Fruit fly (Drosophila melanogaster) whole organism, prepupa: Measurements from ENCODE around the gene CG15019.

Experiments used
- Blimp-1 ChIP-seq: fragments of 200-800 bp; sonication (Bioruptor generic); optimal IDR thresholded peaks from 3 replicates; lab custom pipeline; 2017; ENCODE audit warnings: missing biosample characterization, missing genetic modification characterization, mild to moderate bottlenecking, moderate library complexity, missing genetic modification reagents
- CG10669 ChIP-seq: fragments of 200-800 bp; sonication (Bioruptor generic); optimal IDR thresholded peaks from 3 replicates; lab custom pipeline; 2018; ENCODE audit warnings: missing biosample characterization, mild to moderate bottlenecking, missing genetic modification characterization, moderate library complexity
- CG11294 ChIP-seq: fragments of 200-800 bp; sonication (Bioruptor generic); IDR thresholded peaks from 2 replicates; pipeline ENCODE4 v1.3.6; 2022; ENCODE audit warnings: missing biosample characterization, missing genetic modification characterization
- CG11762 ChIP-seq: fragments of 200-800 bp; sonication (Bioruptor generic); optimal IDR thresholded peaks from 3 replicates; lab custom pipeline; 2016; ENCODE audit warnings: missing biosample characterization, missing genetic modification characterization; ENCODE audit not compliant: insufficient read depth
- CG11902 ChIP-seq: fragments of 200-800 bp; sonication (Bioruptor generic); optimal IDR thresholded peaks from 3 replicates; lab custom pipeline; 2016; ENCODE audit warnings: missing biosample characterization, missing genetic modification characterization
- CG15336 ChIP-seq: fragments of 200-800 bp; sonication (Bioruptor generic); IDR thresholded peaks from 2 replicates; pipeline ENCODE4 v1.3.6; 2022; ENCODE audit warnings: missing biosample characterization, missing genetic modification characterization
- CG1621 ChIP-seq: fragments of 200-800 bp; sonication (Bioruptor generic); optimal IDR thresholded peaks from 3 replicates; lab custom pipeline; 2018; ENCODE audit warnings: missing biosample characterization, mild to moderate bottlenecking, missing genetic modification characterization
- CG3032 ChIP-seq: fragments of 200-800 bp; optimal IDR thresholded peaks from 2 replicates; lab custom pipeline; 2019; ENCODE audit warnings: missing biosample characterization, mild to moderate bottlenecking, missing genetic modification characterization, moderate library complexity
- CG31627 ChIP-seq: fragments of 200-800 bp; sonication (Bioruptor generic); optimal IDR thresholded peaks from 3 replicates; lab custom pipeline; 2016; ENCODE audit warnings: missing biosample characterization, missing genetic modification characterization
- CG32006 ChIP-seq: fragments of 200-800 bp; sonication (Bioruptor generic); optimal IDR thresholded peaks from 3 replicates; lab custom pipeline; 2017; ENCODE audit warnings: missing biosample characterization, mild to moderate bottlenecking, missing genetic modification characterization
- CG4318 ChIP-seq: fragments of 200-800 bp; sonication (Bioruptor generic); optimal IDR thresholded peaks from 3 replicates; lab custom pipeline; 2017; ENCODE audit warnings: missing biosample characterization, mild to moderate bottlenecking, missing genetic modification characterization
- CG6163 ChIP-seq: fragments of 200-800 bp; sonication (Bioruptor generic); IDR thresholded peaks from 3 replicates; pipeline ENCODE4 v1.3.6; 2022; ENCODE audit warnings: missing biosample characterization, missing genetic modification characterization
- CG6808 ChIP-seq: fragments of 200-800 bp; sonication (Bioruptor generic); optimal IDR thresholded peaks from 3 replicates; lab custom pipeline; 2017; ENCODE audit warnings: missing biosample characterization, missing genetic modification characterization, mild to moderate bottlenecking, moderate library complexity, missing genetic modification reagents
- CG6854 ChIP-seq: fragments of 200-800 bp; sonication (Bioruptor generic); optimal IDR thresholded peaks from 2 replicates; lab custom pipeline; 2017; ENCODE audit warnings: missing biosample characterization, mild to moderate bottlenecking, missing genetic modification characterization
- CG7368 ChIP-seq: fragments of 200-800 bp; sonication (Bioruptor generic); optimal IDR thresholded peaks from 3 replicates; lab custom pipeline; 2016; ENCODE audit warnings: missing biosample characterization, missing genetic modification characterization
- CG8632 ChIP-seq: fragments of 200-800 bp; sonication (Bioruptor generic); optimal IDR thresholded peaks from 3 replicates; lab custom pipeline; 2016; ENCODE audit warnings: missing biosample characterization, missing genetic modification characterization
- Eip75B ChIP-seq: fragments of 200-800 bp; sonication (Bioruptor generic); optimal IDR thresholded peaks from 3 replicates; lab custom pipeline; 2016; ENCODE audit warnings: missing biosample characterization, missing genetic modification characterization
- Eip78C ChIP-seq: fragments of 200-800 bp; sonication (Bioruptor generic); peaks from one replicate; lab custom pipeline; 2016; ENCODE audit warnings: missing biosample characterization, missing genetic modification characterization
- Eip93F ChIP-seq: fragments of 200-800 bp; sonication (Bioruptor generic); optimal IDR thresholded peaks from 2 replicates; lab custom pipeline; 2016; ENCODE audit warnings: missing biosample characterization, mild to moderate bottlenecking, missing genetic modification characterization
- Ets96B ChIP-seq: fragments of 200-800 bp; optimal IDR thresholded peaks from 2 replicates; lab custom pipeline; 2019; ENCODE audit warnings: missing biosample characterization, mild to moderate bottlenecking, missing genetic modification characterization, moderate library complexity
- Gug ChIP-seq: fragments of 200-800 bp; sonication (Bioruptor generic); IDR thresholded peaks from 2 replicates; pipeline ENCODE4 v1.3.6; 2022; ENCODE audit warnings: missing biosample characterization, missing genetic modification characterization
- Hr38 ChIP-seq: sonication (Bioruptor generic); optimal IDR thresholded peaks from 2 replicates; lab custom pipeline; 2016; ENCODE audit warnings: missing biosample characterization, missing genetic modification characterization
- Hr39 ChIP-seq: fragments of 200-800 bp; sonication (Bioruptor generic); optimal IDR thresholded peaks from 2 replicates; lab custom pipeline; 2016; ENCODE audit warnings: missing biosample characterization, missing genetic modification characterization
- Lpt ChIP-seq: fragments of 200-800 bp; sonication (Bioruptor generic); optimal IDR thresholded peaks from 3 replicates; lab custom pipeline; 2016; ENCODE audit warnings: missing biosample characterization, missing genetic modification characterization
- Met ChIP-seq: fragments of 200-800 bp; sonication (Bioruptor generic); optimal IDR thresholded peaks from 3 replicates; lab custom pipeline; 2016; ENCODE audit warnings: missing biosample characterization, missing genetic modification characterization
- OdsH ChIP-seq: fragments of 200-800 bp; sonication (Bioruptor generic); optimal IDR thresholded peaks from 3 replicates; lab custom pipeline; 2016; ENCODE audit warnings: missing biosample characterization, missing genetic modification characterization
- Smox ChIP-seq: fragments of 200-800 bp; sonication (Bioruptor generic); optimal IDR thresholded peaks from 3 replicates; lab custom pipeline; 2016; ENCODE audit warnings: missing biosample characterization, missing genetic modification characterization
- Sox15 ChIP-seq: fragments of 200-800 bp; sonication (Bioruptor generic); optimal IDR thresholded peaks from 3 replicates; lab custom pipeline; 2016; ENCODE audit warnings: missing biosample characterization, missing genetic modification characterization
- achi ChIP-seq: fragments of 200-800 bp; sonication (Bioruptor generic); optimal IDR thresholded peaks from 3 replicates; lab custom pipeline; 2016; ENCODE audit warnings: missing biosample characterization, missing genetic modification characterization
- acj6 ChIP-seq: fragments of 200-800 bp; sonication (Bioruptor generic); optimal IDR thresholded peaks from 3 replicates; lab custom pipeline; 2016; ENCODE audit warnings: missing biosample characterization, missing genetic modification characterization
- cyc ChIP-seq: fragments of 200-800 bp; sonication (Bioruptor generic); optimal IDR thresholded peaks from 3 replicates; lab custom pipeline; 2016; ENCODE audit warnings: missing biosample characterization, missing genetic modification characterization
- dac ChIP-seq: fragments of 200-800 bp; sonication (Bioruptor generic); optimal IDR thresholded peaks from 2 replicates; lab custom pipeline; 2017; ENCODE audit warnings: missing biosample characterization, mild to moderate bottlenecking, missing genetic modification characterization
- eg ChIP-seq: fragments of 200-800 bp; sonication (Bioruptor generic); IDR thresholded peaks from 3 replicates; pipeline ENCODE4 v1.3.6; 2022; ENCODE audit warnings: missing biosample characterization, missing genetic modification characterization
- esn ChIP-seq: fragments of 200-800 bp; sonication (Bioruptor generic); optimal IDR thresholded peaks from 2 replicates; lab custom pipeline; 2016; ENCODE audit warnings: missing biosample characterization, mild to moderate bottlenecking, missing genetic modification characterization, moderate library complexity
- fkh ChIP-seq: fragments of 200-800 bp; sonication (Bioruptor generic); optimal IDR thresholded peaks from 3 replicates; lab custom pipeline; 2017; ENCODE audit warnings: missing biosample characterization, mild to moderate bottlenecking, missing genetic modification characterization, moderate library complexity
- lz ChIP-seq: fragments of 200-800 bp; sonication (Bioruptor generic); optimal IDR thresholded peaks from 3 replicates; lab custom pipeline; 2016; ENCODE audit warnings: missing biosample characterization, missing genetic modification characterization
- net ChIP-seq: fragments of 200-800 bp; sonication (Bioruptor generic); optimal IDR thresholded peaks from 3 replicates; lab custom pipeline; 2016; ENCODE audit warnings: missing biosample characterization, missing genetic modification characterization
- salr ChIP-seq, 2 experiments: fragments of 200-800 bp; sonication (Bioruptor generic); optimal IDR thresholded peaks; 3 replicates each; lab custom pipeline; 2016 to 2018; ENCODE audit warnings: missing biosample characterization in 2 of 2, missing genetic modification characterization in 2 of 2, mild to moderate bottlenecking in 1 of 2
- spab ChIP-seq: fragments of 200-800 bp; sonication (Bioruptor generic); optimal IDR thresholded peaks from 2 replicates; lab custom pipeline; 2017; ENCODE audit warnings: missing biosample characterization, mild to moderate bottlenecking, missing genetic modification characterization, missing genetic modification reagents
- svp ChIP-seq: fragments of 200-800 bp; sonication (Bioruptor generic); peaks from one replicate; lab custom pipeline; 2016; ENCODE audit warnings: missing biosample characterization, missing genetic modification characterization
- topi ChIP-seq: fragments of 200-800 bp; sonication (Bioruptor generic); optimal IDR thresholded peaks from 3 replicates; lab custom pipeline; 2016; ENCODE audit warnings: missing biosample characterization, missing genetic modification characterization
- vri ChIP-seq: fragments of 200-800 bp; sonication (Bioruptor generic); optimal IDR thresholded peaks from 3 replicates; lab custom pipeline; 2016; ENCODE audit warnings: missing biosample characterization, mild to moderate bottlenecking, missing genetic modification characterization

The CG15019 gene

DNA sequence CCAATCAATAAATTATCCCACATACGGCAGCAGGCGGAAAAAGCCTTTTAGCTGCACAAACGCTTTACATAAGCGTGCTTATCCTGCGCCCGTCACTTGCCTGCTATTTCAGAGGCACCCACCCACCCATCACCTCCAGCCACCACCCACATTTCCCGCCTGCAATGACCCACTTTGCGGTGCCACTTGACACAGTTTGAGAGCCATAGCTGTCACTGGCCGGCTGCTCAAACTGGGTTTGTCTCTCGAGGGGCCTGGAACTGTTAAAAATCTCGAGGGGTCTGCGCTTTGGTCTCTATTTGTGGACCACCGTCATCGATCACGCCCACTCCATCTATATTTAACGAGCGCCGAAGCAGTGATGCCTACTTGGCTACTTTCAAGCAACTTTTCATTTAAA, 33.9 kb downstream of the CG15019 start:
- TF ChIP-seq CG11762 (GFP tag; lab: Kevin White, UChicago), result no peak
- TF ChIP-seq CG15336, result no peak
- TF ChIP-seq cyc (GFP tag; lab: Kevin White, UChicago), result no peak
- no peak for TF ChIP-seq CG31627 (GFP tag; lab: Kevin White, UChicago)
- TF ChIP-seq eg (GFP tag; lab: Robert Waterston, UW), result no peak
- TF ChIP-seq acj6, result no peak
- no peak for TF ChIP-seq CG4318 (GFP tag; lab: Kevin White, UChicago)
- TF ChIP-seq CG7368, result no peak
- TF ChIP-seq Eip93F (GFP tag; lab: Kevin White, UChicago), result no peak
- no peak for TF ChIP-seq CG11294
- no peak for TF ChIP-seq svp

DNA sequence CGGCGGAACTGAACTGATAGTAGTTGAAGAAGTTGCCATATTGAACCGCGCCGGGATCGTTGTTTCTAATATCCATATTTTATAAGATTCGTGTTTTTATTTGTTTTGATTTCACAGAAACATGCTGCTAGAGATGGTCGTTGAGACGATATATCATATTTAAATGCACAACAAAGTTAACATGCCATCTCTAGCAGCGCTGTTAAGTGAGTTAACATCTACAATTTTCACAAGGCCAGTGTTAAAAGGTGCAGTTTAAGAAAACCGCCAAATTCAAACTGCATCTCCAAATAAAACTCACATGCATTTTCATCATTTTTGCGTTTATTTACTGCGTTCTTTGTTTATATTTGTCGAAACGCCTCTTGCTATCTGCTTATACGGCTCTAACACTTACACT, 38.5 kb downstream of the CG15019 start, which contains the start of gene CG11342:
CG11342 (minus strand) TSS at position 120 of the 400 bp plus-strand sequence.
- peak; percentile 41 for TF ChIP-seq esn (GFP tag; lab: Kevin White, UChicago)
- TF ChIP-seq fkh (GFP tag; lab: Kevin White, UChicago), result peak; percentile 78
- TF ChIP-seq achi (GFP tag; lab: Kevin White, UChicago), result peak; percentile 23
- peak; percentile 13 for TF ChIP-seq lz (GFP tag; lab: Kevin White, UChicago)
- no peak for TF ChIP-seq net (GFP tag; lab: Kevin White, UChicago)

DNA sequence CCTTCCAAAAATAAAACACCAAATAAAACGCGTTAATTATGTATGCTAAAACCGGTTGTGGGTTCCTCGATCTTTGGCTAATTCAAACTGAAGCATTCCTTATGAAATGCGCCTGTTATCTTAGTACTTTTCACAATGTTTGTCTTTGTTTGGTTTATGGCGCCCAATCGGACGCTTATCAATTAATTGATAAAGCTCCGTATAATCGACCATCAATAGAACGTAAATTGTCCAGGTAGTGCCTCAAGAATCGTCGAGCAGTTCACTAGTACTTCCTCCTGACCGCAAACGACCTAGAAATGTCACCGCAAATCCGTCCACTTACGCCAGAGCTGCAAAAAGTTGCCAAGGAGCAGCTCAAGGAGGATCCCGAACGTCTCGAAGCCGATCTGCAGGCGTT, 40.7 kb downstream of the CG15019 start, which contains the start of gene CG33514:
CG33514 (plus strand) TSS at position 238 of the 400 bp plus-strand sequence.
- TF ChIP-seq Eip93F (GFP tag; lab: Kevin White, UChicago) (no peak), cyc (GFP tag; lab: Kevin White, UChicago) (no peak), vri (GFP tag; lab: Kevin White, UChicago) (peak; percentile 73)
- TF ChIP-seq, all 60 proteins: peak for 1

DNA sequence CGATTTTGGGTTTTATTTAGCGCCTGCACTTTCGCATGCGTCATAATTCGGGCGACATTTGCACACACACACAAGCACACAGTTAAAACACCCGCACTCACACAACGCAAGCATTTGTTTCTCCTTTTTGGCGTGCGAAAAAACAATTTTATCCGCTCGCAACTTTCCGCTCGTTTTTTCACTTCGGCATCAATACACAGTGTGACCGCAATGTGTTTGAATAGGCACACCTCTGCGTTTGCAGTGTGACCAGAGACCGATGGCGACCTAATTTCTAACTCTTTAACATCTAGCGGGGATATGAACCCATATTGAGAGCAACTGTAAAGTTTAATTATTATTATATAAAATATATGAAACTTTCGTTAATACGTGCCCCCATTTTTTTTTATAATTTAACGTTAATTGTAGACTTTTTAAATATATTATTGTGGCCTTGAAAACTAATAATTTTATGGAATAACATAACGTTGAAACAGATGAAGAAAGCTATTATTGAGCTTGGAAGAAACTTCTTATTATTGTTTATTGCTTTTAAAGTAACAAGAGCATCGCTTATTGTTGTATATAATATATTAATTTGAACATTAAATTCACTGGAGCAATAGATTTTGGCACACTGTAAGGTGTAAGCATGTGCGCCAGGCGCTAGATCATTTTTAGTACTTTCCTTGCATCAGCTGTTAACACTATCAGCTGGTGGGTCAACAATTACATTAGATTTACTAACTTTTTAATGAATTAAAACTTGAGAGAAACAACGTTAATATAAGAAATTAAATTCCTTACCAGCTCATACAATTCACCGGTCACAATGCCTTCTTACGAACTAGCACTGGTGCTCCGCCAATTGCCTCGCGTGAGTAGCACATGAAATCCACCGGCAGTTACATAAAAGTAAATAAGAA, 41.7 kb downstream of the CG15019 start, which contains the start of the genes Cip4 and mRpS6:
Cip4 (minus strand) TSS at position 216 of the 908 bp plus-strand sequence.
mRpS6 (plus strand) TSS at position 664 of the 908 bp plus-strand sequence.
- TF ChIP-seq CG8632 (peak; percentile 79), Hr39 (GFP tag; lab: Kevin White, UChicago) (peak; percentile 76), CG6808 (GFP tag; lab: Kevin White, UChicago) (peak; percentile 6), lz (GFP tag; lab: Kevin White, UChicago) (peak; percentile 76), topi (peak; percentile 52), CG6854 (GFP tag; lab: Kevin White, UChicago) (peak; percentile 54), CG3032 (tag; lab: Kevin White, UChicago) (peak; percentile 31), Lpt (peak; percentile 55), Eip78C (GFP tag; lab: Kevin White, UChicago) (peak; percentile 92), eg (GFP tag; lab: Robert Waterston, UW) (peak; percentile 79), CG11902 (GFP tag; lab: Kevin White, UChicago) (no peak), cyc (GFP tag; lab: Kevin White, UChicago) (no peak), fkh (GFP tag; lab: Kevin White, UChicago) (peak; percentile 56), Blimp-1 (GFP tag; lab: Kevin White, UChicago) (no peak), Gug (peak; percentile 40; the same call in 1 of the 2 replicates), Hr38 (no peak), CG6163 (peak; percentile 83), CG11294 (peak; percentile 64), Met (GFP tag; lab: Kevin White, UChicago) (peak; percentile 81), CG31627 (GFP tag; lab: Kevin White, UChicago) (peak; percentile 80), spab (GFP tag; lab: Kevin White, UChicago) (no peak), CG10669 (GFP tag; lab: Kevin White, UChicago) (no peak), Ets96B (tag; lab: Kevin White, UChicago) (no peak), dac (GFP tag; lab: Kevin White, UChicago) (peak; percentile 39), esn (GFP tag; lab: Kevin White, UChicago) (peak; percentile 85), net (GFP tag; lab: Kevin White, UChicago) (peak; percentile 84), Eip75B (GFP tag; lab: Kevin White, UChicago) (peak; percentile 60), CG1621 (tag; lab: Kevin White, UChicago) (no peak), vri (GFP tag; lab: Kevin White, UChicago) (peak; percentile 66), salr (GFP tag; optimal IDR thresholded peaks at IDR 0.05; lab: Kevin White, UChicago) (peak; percentile 49 to 79), CG32006 (GFP tag; lab: Kevin White, UChicago) (peak; percentile 76), Smox (GFP tag; lab: Kevin White, UChicago) (peak; percentile 80), OdsH (peak; percentile 87), Sox15 (GFP tag; lab: Kevin White, UChicago) (peak; percentile 77)
